Fruit fly (Drosophila melanogaster): ENCODE results near the gene Coq3.

Coq3 gene

DNA sequence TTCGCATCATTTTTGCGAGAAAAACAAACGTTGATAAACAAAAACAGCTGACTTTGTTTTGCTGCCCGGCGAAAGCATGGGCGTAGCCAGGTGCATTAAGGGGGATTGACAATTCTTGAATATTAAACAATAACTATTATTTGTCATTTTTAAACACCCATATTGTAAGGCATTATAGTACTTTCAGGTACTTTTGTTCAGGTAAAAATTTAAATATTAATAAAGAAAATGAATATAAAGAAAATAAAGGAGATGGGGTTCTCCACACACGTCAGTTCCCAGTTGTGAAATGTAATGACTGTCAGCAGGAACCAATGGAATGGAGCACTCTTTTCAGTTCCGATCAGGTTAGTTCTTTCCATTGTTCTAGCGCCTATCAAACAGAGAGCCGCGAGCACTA is at the start of gene Coq3, which contains the start of gene Pld3 (continued):
- TF ChIP-seq scrt (GFP tag; optimal IDR thresholded peaks at IDR 0.05), result peak; percentile 71
- TF ChIP-seq CG8765 (GFP tag; IDR thresholded peaks at IDR 0.05), result peak; percentile 59; the same call in 1 of the 2 replicates
- TF ChIP-seq ems (GFP tag; optimal IDR thresholded peaks at IDR 0.05), result peak; percentile 71
- TF ChIP-seq z (GFP tag; IDR thresholded peaks at IDR 0.05), result no peak
- TF ChIP-seq Xbp1 (GFP tag; optimal IDR thresholded peaks at IDR 0.05), result peak; percentile 87
- TF ChIP-seq cwo (GFP tag; optimal IDR thresholded peaks at IDR 0.05), result peak; percentile 80
- TF ChIP-seq Dp (GFP tag; optimal IDR thresholded peaks at IDR 0.05), result no peak
- TF ChIP-seq chif (GFP tag; optimal IDR thresholded peaks at IDR 0.05), result peak; percentile 49 to 60
- TF ChIP-seq CkIIα-i1 (GFP tag; IDR thresholded peaks at IDR 0.05), result no peak
- TF ChIP-seq CG31224 (GFP tag; IDR thresholded peaks at IDR 0.05), result peak; percentile 60; the same call in 1 of the 2 replicates
- peak; percentile 70 for TF ChIP-seq CG11723 (GFP tag; optimal IDR thresholded peaks at IDR 0.05)
- peak; percentile 49 for TF ChIP-seq repo (GFP tag; optimal IDR thresholded peaks at IDR 0.05)
- peak; percentile 81 to 87 for TF ChIP-seq bsh (GFP tag; optimal IDR thresholded peaks at IDR 0.05)
- no peak for TF ChIP-seq ftz-f1 (GFP tag; optimal IDR thresholded peaks at IDR 0.05)
- peak; percentile 61; the same call in 2 of the 3 replicates for TF ChIP-seq B-H1 (GFP tag; IDR thresholded peaks at IDR 0.05)
- TF ChIP-seq CG32532 (GFP tag; IDR thresholded peaks at IDR 0.05), result peak; percentile 88
- TF ChIP-seq Dek (tag; optimal IDR thresholded peaks at IDR 0.05), result peak; percentile 73
- TF ChIP-seq CG14965 (GFP tag; optimal IDR thresholded peaks at IDR 0.05; ENCODE audit: borderline replicate concordance), result no peak
- peak; percentile 84 for TF ChIP-seq CG15269 (tag; optimal IDR thresholded peaks at IDR 0.05)
- no peak for TF ChIP-seq Eip74EF (GFP tag; optimal IDR thresholded peaks at IDR 0.05)
- peak; percentile 40 for TF ChIP-seq kah (GFP tag; optimal IDR thresholded peaks at IDR 0.05)
- TF ChIP-seq CG12391 (tag; optimal IDR thresholded peaks at IDR 0.05), result peak; percentile 86
- no peak for TF ChIP-seq HLHmδ (GFP tag; optimal IDR thresholded peaks at IDR 0.05)
- TF ChIP-seq H15 (GFP tag; IDR thresholded peaks at IDR 0.05), result peak; percentile 70; the same call in 2 of the 3 replicates
- no peak for TF ChIP-seq sqz (GFP tag; optimal IDR thresholded peaks at IDR 0.05)
- peak; percentile 50 for TF ChIP-seq pnt (GFP tag; optimal IDR thresholded peaks at IDR 0.05)
- TF ChIP-seq CG9876 (GFP tag; optimal IDR thresholded peaks at IDR 0.05), result peak; percentile 1
- TF ChIP-seq CG5953 (GFP tag; IDR thresholded peaks at IDR 0.05), result peak; percentile 61; the same call in 1 of the 2 replicates
- TF ChIP-seq jing (GFP tag; optimal IDR thresholded peaks at IDR 0.05), result no peak
- TF ChIP-seq unc-4 (GFP tag; IDR thresholded peaks at IDR 0.05; ENCODE audit: partially characterized antibody), result no peak
- TF ChIP-seq CG34224 (GFP tag; IDR thresholded peaks at IDR 0.05; ENCODE audit: partially characterized antibody), result no peak
- TF ChIP-seq Bdp1 (GFP tag; optimal IDR thresholded peaks at IDR 0.05), result peak; percentile 55
- TF ChIP-seq fru (optimal IDR thresholded peaks at IDR 0.05), result no peak
- TF ChIP-seq CG11085 (GFP tag; IDR thresholded peaks at IDR 0.05), result peak; percentile 29; the same call in 1 of the 2 replicates
- TF ChIP-seq Sin3A (optimal IDR thresholded peaks at IDR 0.05), result no peak
- peak; percentile 69 for TF ChIP-seq Nf-YA (GFP tag; IDR thresholded peaks at IDR 0.05)
- TF ChIP-seq CG30431 (GFP tag; optimal IDR thresholded peaks at IDR 0.05), result peak; percentile 64
- peak; percentile 89 for TF ChIP-seq Hmr (GFP tag; optimal IDR thresholded peaks at IDR 0.05)
- TF ChIP-seq Ets65A (GFP tag), result peak; percentile 95
- peak; percentile 81 for TF ChIP-seq MBD-R2 (GFP tag; IDR thresholded peaks at IDR 0.05)
- no peak for TF ChIP-seq knrl (GFP tag; IDR thresholded peaks at IDR 0.05; ENCODE audit: partially characterized antibody)
- peak; percentile 68 for TF ChIP-seq ATbp (GFP tag; optimal IDR thresholded peaks at IDR 0.05)
- peak; percentile 77 for TF ChIP-seq CG9817 (tag; optimal IDR thresholded peaks at IDR 0.05)
- TF ChIP-seq CG3838 (GFP tag; optimal IDR thresholded peaks at IDR 0.05), result peak; percentile 25
- TF ChIP-seq tup (GFP tag; optimal IDR thresholded peaks at IDR 0.05), result peak; percentile 50
- TF ChIP-seq bab2 (GFP tag; optimal IDR thresholded peaks at IDR 0.05), result peak; percentile 62
- TF ChIP-seq CG10565 (GFP tag; optimal IDR thresholded peaks at IDR 0.05), result no peak
- no peak for TF ChIP-seq HmgD (GFP tag; optimal IDR thresholded peaks at IDR 0.05)
- TF ChIP-seq stc (GFP tag; IDR thresholded peaks at IDR 0.05), result peak; percentile 69; the same call in 1 of the 2 replicates
- no peak for TF ChIP-seq dan (GFP tag; IDR thresholded peaks at IDR 0.05)
- TF ChIP-seq CG4617 (GFP tag; optimal IDR thresholded peaks at IDR 0.05; ENCODE audit: borderline replicate concordance), result peak; percentile 50

All from whole organism, embryonic.